Worm (Caenorhabditis elegans) whole organism, young adult: ENCODE results near the gene C28C12.1.
A peak's percentile ranks its signal among the peaks of the same experiment; 100 is the strongest.

Experiments
- B0261.1 ChIP-seq: sonication (generic microtip); optimal IDR thresholded peaks from 2 replicates; lab custom pipeline; 2016; ENCODE audit warnings: mild to moderate bottlenecking, missing genetic modification characterization, moderate library complexity, missing compliant biosample characterization
- B0336.3 ChIP-seq: fragments of 200-800 bp; sonication (Bioruptor generic); IDR thresholded peaks from 2 replicates; pipeline ENCODE4 v1.3.6; 2022; ENCODE audit warnings: missing genetic modification characterization, missing compliant biosample characterization
- C06A6.2 ChIP-seq: fragments of 200-800 bp; sonication (Bioruptor generic); conservative IDR thresholded peaks from 2 replicates; pipeline ENCODE4 v1.3.6; 2022; ENCODE audit warnings: missing genetic modification characterization, missing compliant biosample characterization
- F37B4.10 ChIP-seq: fragments of 200-800 bp; sonication (Bioruptor generic); IDR thresholded peaks from 2 replicates; pipeline ENCODE4 v1.3.6; 2022; ENCODE audit warnings: missing genetic modification characterization, missing compliant biosample characterization
- K11D2.4 ChIP-seq: fragments of 200-800 bp; sonication (Bioruptor generic); IDR thresholded peaks from 2 replicates; pipeline ENCODE4 v1.3.6; 2022; ENCODE audit warnings: missing genetic modification reagents, missing genetic modification characterization, missing compliant biosample characterization
- T07F8.4 ChIP-seq: sonication (generic microtip); optimal IDR thresholded peaks from 2 replicates; lab custom pipeline; 2016; ENCODE audit warnings: mild to moderate bottlenecking, missing genetic modification characterization, moderate library complexity, missing compliant biosample characterization
- T26A5.8 ChIP-seq: sonication (generic microtip); optimal IDR thresholded peaks from 2 replicates; lab custom pipeline; 2016; ENCODE audit warnings: missing genetic modification characterization, missing compliant biosample characterization
- Y53G8AR.9 ChIP-seq: fragments of 200-800 bp; sonication (Bioruptor generic); conservative IDR thresholded peaks from 2 replicates; pipeline ENCODE4 v1.3.6; 2022; ENCODE audit warnings: missing genetic modification reagents, missing genetic modification characterization, missing compliant biosample characterization
- Y56A3A.18 ChIP-seq: fragments of 200-800 bp; sonication (Bioruptor generic); IDR thresholded peaks from 2 replicates; pipeline ENCODE4 v1.3.6; 2022; ENCODE audit warnings: missing genetic modification reagents, missing genetic modification characterization, missing compliant biosample characterization
- Y95B8A.8 ChIP-seq: fragments of 200-800 bp; sonication (Bioruptor generic); IDR thresholded peaks from 2 replicates; pipeline ENCODE4 v1.3.6; 2022; ENCODE audit warnings: missing genetic modification reagents, missing genetic modification characterization, missing compliant biosample characterization
- akir-1 ChIP-seq: fragments of 200-800 bp; sonication (Bioruptor generic); optimal IDR thresholded peaks from 2 replicates; lab custom pipeline; 2018; ENCODE audit warnings: mild to moderate bottlenecking, missing genetic modification characterization, moderate library complexity, missing compliant biosample characterization
- ama-1 ChIP-seq, 3 experiments: fragments of 150-350 bp in 1 of 3; sonication (generic microtip) in 2 of 3; optimal IDR thresholded peaks; 2 replicates each; lab custom pipeline; 2014 to 2018; ENCODE audit warnings: missing biosample characterization in 2 of 3, missing genetic modification characterization in 2 of 3, missing genetic modification reagents in 2 of 3
- aptf-2 ChIP-seq: fragments of 200-800 bp; sonication (Bioruptor generic); conservative IDR thresholded peaks from 2 replicates; pipeline ENCODE4 v1.3.6; 2022; ENCODE audit warnings: missing genetic modification reagents, missing genetic modification characterization, missing compliant biosample characterization
- aptf-3 ChIP-seq: fragments of 200-800 bp; sonication (Bioruptor generic); IDR thresholded peaks from 2 replicates; pipeline ENCODE4 v1.3.6; 2022; ENCODE audit warnings: missing genetic modification characterization, missing compliant biosample characterization
- atf-7 ChIP-seq: sonication (generic microtip); optimal IDR thresholded peaks from 2 replicates; lab custom pipeline; 2017; ENCODE audit warnings: mild to moderate bottlenecking, missing genetic modification characterization, missing compliant biosample characterization
- cebp-1 ChIP-seq, 2 experiments: fragments of 200-800 bp in 1 of 2; sonication (Bioruptor generic) in 1 of 2; sonication (generic microtip) in 1 of 2; IDR thresholded peaks in 1 of 2; optimal IDR thresholded peaks in 1 of 2; 2 replicates each; pipeline versions ENCODE4 v1.3.6 to Lab custom; 2017 to 2022; ENCODE audit warnings: missing compliant biosample characterization in 2 of 2, missing genetic modification characterization in 2 of 2, mild to moderate bottlenecking in 1 of 2, missing genetic modification reagents in 1 of 2, moderate library complexity in 1 of 2
- cebp-2 ChIP-seq: fragments of 200-800 bp; sonication (Bioruptor generic); IDR thresholded peaks from 2 replicates; pipeline ENCODE4 v1.3.6; 2022; ENCODE audit warnings: missing genetic modification characterization, missing compliant biosample characterization
- ceh-100 ChIP-seq: fragments of 200-800 bp; sonication (Bioruptor generic); IDR thresholded peaks from 2 replicates; pipeline ENCODE4 v1.3.6; 2022; ENCODE audit warnings: missing genetic modification reagents, missing genetic modification characterization, missing compliant biosample characterization
- ceh-91 ChIP-seq: fragments of 200-800 bp; sonication (Bioruptor generic); IDR thresholded peaks from 2 replicates; pipeline ENCODE4 v1.3.6; 2022; ENCODE audit warnings: missing genetic modification reagents, missing genetic modification characterization, missing compliant biosample characterization
- die-1 ChIP-seq: sonication (generic microtip); optimal IDR thresholded peaks from 2 replicates; lab custom pipeline; 2016; ENCODE audit warnings: missing genotype, mild to moderate bottlenecking, missing genetic modification characterization, missing compliant biosample characterization
- efl-1 ChIP-seq: fragments of 150-350 bp; optimal IDR thresholded peaks from 2 replicates; lab custom pipeline; 2014; ENCODE audit warnings: missing biosample characterization, missing genetic modification reagents, missing genetic modification characterization
- egl-18 ChIP-seq: fragments of 200-800 bp; sonication (Bioruptor generic); IDR thresholded peaks from 2 replicates; pipeline ENCODE4 v1.3.6; 2022; ENCODE audit warnings: missing genetic modification reagents, missing genetic modification characterization, missing compliant biosample characterization
- egrh-3 ChIP-seq: fragments of 200-800 bp; sonication (Bioruptor generic); IDR thresholded peaks from 2 replicates; pipeline ENCODE4 v1.3.6; 2022; ENCODE audit warnings: missing genetic modification reagents, missing genetic modification characterization, missing compliant biosample characterization
- ets-4 ChIP-seq: fragments of 200-800 bp; sonication (Bioruptor generic); optimal IDR thresholded peaks from 2 replicates; lab custom pipeline; 2018; ENCODE audit warnings: mild to moderate bottlenecking, missing genetic modification characterization, missing compliant biosample characterization
- hmg-1.2 ChIP-seq: fragments of 200-800 bp; sonication (Bioruptor generic); IDR thresholded peaks from 2 replicates; pipeline ENCODE4 v1.3.6; 2022; ENCODE audit warnings: missing genetic modification reagents, missing genetic modification characterization, missing compliant biosample characterization
- lag-1 ChIP-seq: fragments of 200-800 bp; sonication (Bioruptor generic); IDR thresholded peaks from 2 replicates; pipeline ENCODE4 v1.3.6; 2022; ENCODE audit warnings: missing genetic modification reagents, missing genetic modification characterization, missing compliant biosample characterization
- let-526 ChIP-seq: fragments of 200-800 bp; sonication (Bioruptor generic); IDR thresholded peaks from 2 replicates; pipeline ENCODE4 v1.3.6; 2022; ENCODE audit warnings: missing genetic modification reagents, missing genetic modification characterization, missing compliant biosample characterization
- lin-40 ChIP-seq: sonication (generic microtip); optimal IDR thresholded peaks from 2 replicates; lab custom pipeline; 2016; ENCODE audit warnings: missing genetic modification characterization, mild to moderate bottlenecking, missing compliant biosample characterization, missing genotype, missing genetic modification reagents
- lsl-1 ChIP-seq: fragments of 200-800 bp; sonication (Bioruptor generic); optimal IDR thresholded peaks from 2 replicates; lab custom pipeline; 2018; ENCODE audit warnings: mild to moderate bottlenecking, missing genetic modification characterization, moderate library complexity, missing compliant biosample characterization
- madf-3 ChIP-seq: fragments of 200-800 bp; sonication (Bioruptor generic); IDR thresholded peaks from 2 replicates; pipeline ENCODE4 v1.3.6; 2022; ENCODE audit warnings: missing genetic modification reagents, missing genetic modification characterization, missing compliant biosample characterization
- madf-8 ChIP-seq: fragments of 200-800 bp; sonication (Bioruptor generic); conservative IDR thresholded peaks from 2 replicates; pipeline ENCODE4 v1.3.6; 2022; ENCODE audit warnings: missing genetic modification reagents, missing genetic modification characterization, missing compliant biosample characterization
- mxl-1 ChIP-seq: sonication (generic microtip); optimal IDR thresholded peaks from 2 replicates; lab custom pipeline; 2016; ENCODE audit warnings: missing genetic modification characterization, missing compliant biosample characterization
- nfyb-1 ChIP-seq: fragments of 200-800 bp; sonication (Bioruptor generic); IDR thresholded peaks from 2 replicates; pipeline ENCODE4 v1.3.6; 2022; ENCODE audit warnings: missing genetic modification reagents, missing genetic modification characterization, missing compliant biosample characterization
- nhr-80 ChIP-seq: sonication (generic microtip); optimal IDR thresholded peaks from 2 replicates; lab custom pipeline; 2016; ENCODE audit warnings: missing genetic modification characterization, missing compliant biosample characterization
- pha-4 ChIP-seq: fragments of 150-350 bp; sonication (generic microtip); optimal IDR thresholded peaks from 2 replicates; lab custom pipeline; 2014; ENCODE audit warnings: missing biosample characterization, missing genetic modification reagents, missing genetic modification characterization
- repo-1 ChIP-seq: sonication (generic microtip); optimal IDR thresholded peaks from 2 replicates; lab custom pipeline; 2017; ENCODE audit warnings: mild to moderate bottlenecking, missing genetic modification characterization, missing compliant biosample characterization
- snpc-3.4 ChIP-seq: sonication (generic microtip); optimal IDR thresholded peaks from 2 replicates; lab custom pipeline; 2017; ENCODE audit warnings: missing genetic modification characterization, mild to moderate bottlenecking, missing compliant biosample characterization, antibody characterized with exemption, moderate library complexity, missing genotype, missing genetic modification reagents
- somi-1 ChIP-seq: fragments of 200-800 bp; sonication (Bioruptor generic); optimal IDR thresholded peaks from 2 replicates; lab custom pipeline; 2018; ENCODE audit warnings: mild to moderate bottlenecking, missing genetic modification characterization, missing compliant biosample characterization
- tlf-1 ChIP-seq: fragments of 200-800 bp; sonication (Bioruptor generic); optimal IDR thresholded peaks from 2 replicates; lab custom pipeline; 2018; ENCODE audit warnings: mild to moderate bottlenecking, missing genetic modification characterization, missing compliant biosample characterization
- ztf-6 ChIP-seq: fragments of 200-800 bp; sonication (Bioruptor generic); IDR thresholded peaks from 2 replicates; pipeline ENCODE4 v1.3.6; 2022; ENCODE audit warnings: missing genetic modification reagents, missing genetic modification characterization, missing compliant biosample characterization

C28C12.1 gene

ce11 chrIV:8475030-8475679, 26.3 kb upstream of the C28C12.1 start:
- no peak for TF ChIP-seq madf-8 (GFP tag; lab: Robert Waterston, UW)
- no peak for TF ChIP-seq lsl-1
- TF ChIP-seq nhr-80 (tag; lab: Kevin White, UChicago): peak; percentile 86
- TF ChIP-seq somi-1: no peak
- no peak for TF ChIP-seq atf-7
- no peak for TF ChIP-seq pha-4 (tag; lab: Kevin White, UChicago)
- no peak for TF ChIP-seq ceh-100 (GFP tag; lab: Robert Waterston, UW)
- TF ChIP-seq, all 124 proteins: peak for 1

- no peak for TF ChIP-seq atf-7
- no peak for TF ChIP-seq Y56A3A.18 (GFP tag; lab: Robert Waterston, UW)
- TF ChIP-seq repo-1: no peak
- no peak for TF ChIP-seq tlf-1 (GFP tag; lab: Kevin White, UChicago)
- no peak for TF ChIP-seq B0336.3 (GFP tag; lab: Robert Waterston, UW)
- no peak for TF ChIP-seq ceh-91 (GFP tag; lab: Robert Waterston, UW)
- no peak for TF ChIP-seq akir-1 (GFP tag; lab: Kevin White, UChicago)
Observed at ce11 chrIV:8476166-8476565, 25.3 kb upstream of the C28C12.1 start.

ce11 chrIV:8476880-8477279, 24.6 kb upstream of the C28C12.1 start, which contains the start of gene spp-10:
TSS of gene spp-10 (plus strand) at chrIV:8477180.
- TF ChIP-seq aptf-2 (GFP tag; lab: Robert Waterston, UW): no peak
- TF ChIP-seq aptf-3 (GFP tag; lab: Robert Waterston, UW): no peak
- TF ChIP-seq C06A6.2: no peak
- no peak for TF ChIP-seq Y95B8A.8 (GFP tag; lab: Robert Waterston, UW)
- no peak for TF ChIP-seq egl-18 (GFP tag; lab: Robert Waterston, UW)
- no peak for TF ChIP-seq nhr-80 (tag; lab: Kevin White, UChicago)
- TF ChIP-seq K11D2.4 (GFP tag; lab: Robert Waterston, UW): no peak

ce11 chrIV:8478516-8478915, 23.0 kb upstream of the C28C12.1 start:
- TF ChIP-seq B0336.3 (GFP tag; lab: Robert Waterston, UW): peak; percentile 41
- TF ChIP-seq T26A5.8 (tag; lab: Kevin White, UChicago): no peak
- 0 out of 2 replicates have a peak, but pooled peaks have one; percentile 27 for TF ChIP-seq nfyb-1 (GFP tag; lab: Robert Waterston, UW)
- TF ChIP-seq cebp-1 (GFP tag; IDR thresholded peaks at IDR 0.05; lab: Robert Waterston, UW): no peak
- peak; percentile 0 for TF ChIP-seq cebp-1 (tag; optimal IDR thresholded peaks at IDR 0.05; lab: Kevin White, UChicago)
- TF ChIP-seq atf-7: peak; percentile 20
- no peak for TF ChIP-seq lin-40 (tag; lab: Kevin White, UChicago)
- peak; percentile 21 for TF ChIP-seq repo-1
- 0 out of 2 replicates have a peak, but pooled peaks have one; percentile 35 for TF ChIP-seq Y53G8AR.9 (GFP tag; lab: Robert Waterston, UW)
- TF ChIP-seq, all 124 proteins: peak for 6

ce11 chrIV:8479346-8479745, 22.1 kb upstream of the C28C12.1 start, which contains the start of gene hlh-12:
TSS of gene hlh-12 (minus strand) at chrIV:8479446.
- TF ChIP-seq lag-1 (GFP tag; lab: Robert Waterston, UW): no peak
- no peak for TF ChIP-seq T07F8.4
- no peak for TF ChIP-seq F37B4.10 (GFP tag; lab: Robert Waterston, UW)
- TF ChIP-seq ets-4 (GFP tag; lab: Kevin White, UChicago): no peak
- TF ChIP-seq cebp-2: no peak
- TF ChIP-seq mxl-1 (tag; lab: Kevin White, UChicago): no peak
- no peak for TF ChIP-seq die-1 (tag; lab: Kevin White, UChicago)
- TF ChIP-seq egrh-3: no peak
- TF ChIP-seq ceh-91 (GFP tag; lab: Robert Waterston, UW): no peak
- no peak for TF ChIP-seq ztf-6 (GFP tag; lab: Robert Waterston, UW)
- no peak for TF ChIP-seq B0261.1
- TF ChIP-seq nhr-80 (tag; lab: Kevin White, UChicago): no peak
- no peak for TF ChIP-seq snpc-3.4 (tag; lab: Kevin White, UChicago)
- no peak for TF ChIP-seq ama-1 (optimal IDR thresholded peaks at IDR 0.05; lab: Kevin White, UChicago)
- no peak for TF ChIP-seq ama-1 (GFP tag; optimal IDR thresholded peaks at IDR 0.05; lab: Kevin White, UChicago)
- no peak for TF ChIP-seq let-526 (GFP tag; lab: Robert Waterston, UW)
- TF ChIP-seq madf-3: no peak
- TF ChIP-seq hmg-1.2 (GFP tag; lab: Robert Waterston, UW): no peak
- TF ChIP-seq efl-1 (GFP tag; lab: Kevin White, UChicago): no peak
